Worm (Caenorhabditis elegans) whole organism, L4 larva: ENCODE results near the gene F35C11.7.

Experiments
- F26F4.8 ChIP-seq: fragments of 200-800 bp; sonication (Bioruptor generic); conservative IDR thresholded peaks from 2 replicates; pipeline ENCODE4 v1.3.6; 2022; ENCODE audit warnings: missing genetic modification characterization, missing compliant biosample characterization
- F37D6.2 ChIP-seq: sonication (generic microtip); optimal IDR thresholded peaks from 2 replicates; lab custom pipeline; 2016; ENCODE audit warnings: mild to moderate bottlenecking, missing genetic modification characterization, missing compliant biosample characterization
- F49E8.2 ChIP-seq: sonication (generic microtip); optimal IDR thresholded peaks from 2 replicates; lab custom pipeline; 2016; ENCODE audit warnings: missing compliant biosample characterization, mild to moderate bottlenecking, missing genetic modification characterization, borderline replicate concordance
- T26A8.4 ChIP-seq: fragments of 200-800 bp; sonication (Bioruptor generic); IDR thresholded peaks from 2 replicates; pipeline ENCODE4 v1.3.6; 2022; ENCODE audit warnings: missing genetic modification characterization, missing compliant biosample characterization
- Y105C5A.15 ChIP-seq: fragments of 200-800 bp; sonication (Bioruptor generic); IDR thresholded peaks from 2 replicates; pipeline ENCODE4 v1.3.6; 2022; ENCODE audit warnings: missing genetic modification characterization, missing compliant biosample characterization
- Y48G9A.11 ChIP-seq: fragments of 200-800 bp; sonication (Bioruptor generic); IDR thresholded peaks from 2 replicates; pipeline ENCODE4 v1.3.6; 2022; ENCODE audit warnings: missing genetic modification reagents, missing genetic modification characterization, missing compliant biosample characterization
- Y5F2A.4 ChIP-seq: fragments of 200-800 bp; sonication (Bioruptor generic); optimal IDR thresholded peaks from 2 replicates; lab custom pipeline; 2018; ENCODE audit warnings: mild to moderate bottlenecking, missing genetic modification characterization, missing compliant biosample characterization
- ZK546.5 ChIP-seq, 2 experiments: sonication (generic microtip); optimal IDR thresholded peaks; 2 replicates each; lab custom pipeline; 2017; ENCODE audit warnings: missing biosample characterization in 2 of 2, missing genetic modification characterization in 2 of 2
- aha-1 ChIP-seq: fragments of 150-350 bp; peaks from one replicate; lab custom pipeline; 2014; ENCODE audit warnings: missing biosample characterization, missing genetic modification characterization
- ceh-28 ChIP-seq: fragments of 150-350 bp; optimal IDR thresholded peaks from 2 replicates; lab custom pipeline; 2014; ENCODE audit warnings: missing biosample characterization, missing genetic modification reagents, missing genetic modification characterization
- ceh-82 ChIP-seq: sonication (generic microtip); optimal IDR thresholded peaks from 2 replicates; lab custom pipeline; 2017; ENCODE audit warnings: missing biosample characterization, missing genetic modification characterization
- cey-2 ChIP-seq: sonication (generic microtip); optimal IDR thresholded peaks from 3 replicates; lab custom pipeline; 2017; ENCODE audit warnings: missing genetic modification characterization, mild to moderate bottlenecking, missing compliant biosample characterization, antibody characterized with exemption, borderline replicate concordance; ENCODE audit not compliant: insufficient read depth
- ctbp-1 ChIP-seq: fragments of 200-800 bp; sonication (Bioruptor generic); IDR thresholded peaks from 2 replicates; pipeline ENCODE4 v1.3.6; 2022; ENCODE audit warnings: missing genetic modification reagents, missing genetic modification characterization, missing compliant biosample characterization
- daf-16 ChIP-seq, 3 experiments: sonication (generic microtip); optimal IDR thresholded peaks; 2 replicates each; lab custom pipeline; 2016 to 2017; ENCODE audit warnings: missing genetic modification characterization in 3 of 3, missing genetic modification reagents in 3 of 3, mild to moderate bottlenecking in 2 of 3, missing compliant biosample characterization in 2 of 3, missing biosample characterization in 1 of 3, moderate library complexity in 1 of 3
- daf-19 ChIP-seq: fragments of 200-800 bp; sonication (Bioruptor generic); conservative IDR thresholded peaks from 2 replicates; pipeline ENCODE4 v1.3.6; 2022; ENCODE audit warnings: missing genetic modification characterization, missing compliant biosample characterization
- dmd-6 ChIP-seq: fragments of 200-800 bp; sonication (Bioruptor generic); IDR thresholded peaks from 2 replicates; pipeline ENCODE4 v1.3.6; 2022; ENCODE audit warnings: missing genetic modification reagents, missing genetic modification characterization, missing compliant biosample characterization
- dmd-9 ChIP-seq: fragments of 200-800 bp; sonication (Bioruptor generic); IDR thresholded peaks from 2 replicates; pipeline ENCODE4 v1.3.6; 2022; ENCODE audit warnings: missing genetic modification reagents, missing genetic modification characterization, missing compliant biosample characterization
- dpl-1 ChIP-seq: fragments of 150-350 bp; optimal IDR thresholded peaks from 2 replicates; lab custom pipeline; 2014; ENCODE audit warnings: missing biosample characterization, missing genetic modification reagents, missing genetic modification characterization
- duxl-1 ChIP-seq: sonication (generic microtip); optimal IDR thresholded peaks from 2 replicates; lab custom pipeline; 2016; ENCODE audit warnings: mild to moderate bottlenecking, missing genetic modification characterization, moderate library complexity, missing compliant biosample characterization; ENCODE audit not compliant: poor library complexity
- dve-1 ChIP-seq: sonication (generic microtip); optimal IDR thresholded peaks from 2 replicates; lab custom pipeline; 2017; ENCODE audit warnings: antibody characterized with exemption, mild to moderate bottlenecking, missing genetic modification characterization, missing compliant biosample characterization; ENCODE audit not compliant: insufficient read depth
- egl-43 ChIP-seq: fragments of 200-800 bp; sonication (Bioruptor generic); IDR thresholded peaks from 2 replicates; pipeline ENCODE4 v1.3.6; 2022; ENCODE audit warnings: missing genetic modification reagents, missing genetic modification characterization, missing compliant biosample characterization
- hlh-11 ChIP-seq: fragments of 200-800 bp; sonication (Bioruptor generic); optimal IDR thresholded peaks from 2 replicates; lab custom pipeline; 2018; ENCODE audit warnings: mild to moderate bottlenecking, missing genetic modification characterization, missing compliant biosample characterization
- hlh-30 ChIP-seq: sonication (generic microtip); optimal IDR thresholded peaks from 2 replicates; lab custom pipeline; 2017; ENCODE audit warnings: antibody characterized with exemption, mild to moderate bottlenecking, missing genetic modification characterization, missing compliant biosample characterization; ENCODE audit not compliant: insufficient read depth
- lim-7 ChIP-seq: fragments of 200-800 bp; sonication (Bioruptor generic); IDR thresholded peaks from 2 replicates; pipeline ENCODE4 v1.3.6; 2022; ENCODE audit warnings: missing genetic modification characterization, missing compliant biosample characterization
- lin-1 ChIP-seq: fragments of 200-800 bp; sonication (Bioruptor generic); IDR thresholded peaks from 2 replicates; pipeline ENCODE4 v1.3.6; 2022; ENCODE audit warnings: missing genetic modification reagents, missing genetic modification characterization, missing compliant biosample characterization
- lin-39 ChIP-seq: fragments of 150-350 bp; optimal IDR thresholded peaks from 2 replicates; lab custom pipeline; 2014; ENCODE audit warnings: missing biosample characterization, missing genetic modification reagents, missing genetic modification characterization
- lir-3 ChIP-seq: sonication (generic microtip); optimal IDR thresholded peaks from 2 replicates; lab custom pipeline; 2016; ENCODE audit warnings: mild to moderate bottlenecking, missing genetic modification characterization, missing compliant biosample characterization
- lsy-2 ChIP-seq, 2 experiments: fragments of 150-350 bp in 1 of 2; sonication (generic microtip) in 1 of 2; optimal IDR thresholded peaks; 2 replicates each; lab custom pipeline; 2014 to 2017; ENCODE audit warnings: missing biosample characterization in 2 of 2, missing genetic modification characterization in 2 of 2
- mdl-1 ChIP-seq, 2 experiments: fragments of 150-350 bp in 1 of 2; sonication (generic microtip) in 1 of 2; optimal IDR thresholded peaks; 2 replicates each; lab custom pipeline; 2014 to 2017; ENCODE audit warnings: missing biosample characterization in 2 of 2, missing genetic modification characterization in 2 of 2
- mep-1 ChIP-seq: fragments of 150-350 bp; sonication (generic microtip); optimal IDR thresholded peaks from 3 replicates; lab custom pipeline; 2014; ENCODE audit warnings: missing biosample characterization, missing genetic modification characterization
- mes-2 ChIP-seq: sonication (generic microtip); optimal IDR thresholded peaks from 2 replicates; lab custom pipeline; 2016; ENCODE audit warnings: missing genotype, mild to moderate bottlenecking, missing genetic modification characterization, missing compliant biosample characterization; ENCODE audit not compliant: poor library complexity, severe bottlenecking
- nhr-10 ChIP-seq: fragments of 150-350 bp; optimal IDR thresholded peaks from 2 replicates; lab custom pipeline; 2014; ENCODE audit warnings: missing biosample characterization, missing genetic modification characterization
- nhr-111 ChIP-seq: fragments of 200-800 bp; sonication (Bioruptor generic); optimal IDR thresholded peaks from 2 replicates; lab custom pipeline; 2018; ENCODE audit warnings: mild to moderate bottlenecking, missing genetic modification characterization, missing compliant biosample characterization
- nhr-28 ChIP-seq: fragments of 150-350 bp; optimal IDR thresholded peaks from 2 replicates; lab custom pipeline; 2014; ENCODE audit warnings: missing biosample characterization, missing genetic modification characterization
- nhr-76 ChIP-seq: fragments of 150-350 bp; optimal IDR thresholded peaks from 2 replicates; lab custom pipeline; 2014; ENCODE audit warnings: missing biosample characterization, missing genetic modification characterization
- nhr-77 ChIP-seq: fragments of 150-350 bp; optimal IDR thresholded peaks from 2 replicates; lab custom pipeline; 2014; ENCODE audit warnings: missing biosample characterization, missing genetic modification characterization
- pha-4 ChIP-seq, 2 experiments: fragments of 150-350 bp in 1 of 2; fragments of 200-800 bp in 1 of 2; sonication (Bioruptor generic) in 1 of 2; IDR thresholded peaks in 1 of 2; optimal IDR thresholded peaks in 1 of 2; 2 replicates each; pipeline versions ENCODE4 v1.3.6 to Lab custom; 2014 to 2022; ENCODE audit warnings: missing genetic modification characterization in 2 of 2, missing genetic modification reagents in 2 of 2, missing biosample characterization in 1 of 2, missing compliant biosample characterization in 1 of 2
- pqm-1 ChIP-seq: sonication (generic microtip); optimal IDR thresholded peaks from 2 replicates; lab custom pipeline; 2017; ENCODE audit warnings: missing biosample characterization, missing genetic modification characterization
- sdz-12 ChIP-seq: fragments of 200-800 bp; sonication (Bioruptor generic); optimal IDR thresholded peaks from 2 replicates; lab custom pipeline; 2018; ENCODE audit warnings: mild to moderate bottlenecking, missing genetic modification characterization, missing compliant biosample characterization
- skn-1 ChIP-seq: fragments of 150-350 bp; optimal IDR thresholded peaks from 2 replicates; lab custom pipeline; 2014; ENCODE audit warnings: missing biosample characterization, missing genetic modification characterization
- tag-97 ChIP-seq: fragments of 200-800 bp; sonication (Bioruptor generic); IDR thresholded peaks from 2 replicates; pipeline ENCODE4 v1.3.6; 2022; ENCODE audit warnings: missing genetic modification characterization, missing compliant biosample characterization
- unc-130 ChIP-seq: sonication (generic microtip); optimal IDR thresholded peaks from 2 replicates; lab custom pipeline; 2016; ENCODE audit warnings: missing genetic modification reagents, missing genetic modification characterization, missing compliant biosample characterization
- unc-62 ChIP-seq, 3 experiments: fragments of 150-350 bp in 1 of 3; sonication (generic microtip); optimal IDR thresholded peaks in 2 of 3; peaks in 1 of 3; 1 replicate in 1 of 3; 2 replicates in 2 of 3; lab custom pipeline; 2014 to 2017; ENCODE audit warnings: missing biosample characterization in 3 of 3, missing genetic modification characterization in 3 of 3, missing genetic modification reagents in 3 of 3, missing genotype in 1 of 3
- zfp-2 ChIP-seq: sonication (generic microtip); optimal IDR thresholded peaks from 2 replicates; lab custom pipeline; 2016; ENCODE audit warnings: mild to moderate bottlenecking, missing genetic modification characterization, missing compliant biosample characterization
- ztf-7 ChIP-seq: fragments of 150-350 bp; optimal IDR thresholded peaks from 2 replicates; lab custom pipeline; 2014; ENCODE audit warnings: missing biosample characterization, missing genetic modification characterization

F35C11.7 gene

DNA sequence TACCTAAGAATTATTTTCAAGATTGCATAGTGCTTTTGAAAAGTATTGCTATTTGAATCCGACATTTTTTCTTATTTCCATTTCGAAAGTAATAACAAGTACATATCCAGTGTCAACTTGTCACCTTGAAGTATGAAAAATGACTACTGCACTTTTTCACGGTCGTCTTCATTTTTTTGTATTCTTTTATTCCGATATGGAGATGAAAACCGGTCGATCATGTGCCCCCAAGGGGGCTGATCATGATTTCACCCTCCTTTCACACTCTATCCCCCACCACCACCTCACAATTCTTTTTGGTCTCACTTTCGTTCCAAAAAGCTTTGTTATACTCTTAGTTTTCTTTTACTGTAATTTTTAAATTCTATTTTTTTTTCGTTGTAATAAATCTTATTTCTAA is 30.2 kb upstream of the F35C11.7 start:
- TF ChIP-seq lin-39 (no peak), ZK546.5 (tag; optimal IDR thresholded peaks at IDR 0.05; lab: Kevin White, UChicago) (no peak), tag-97 (no peak), ceh-28 (tag; lab: Kevin White, UChicago) (no peak), dmd-9 (GFP tag; lab: Robert Waterston, UW) (no peak), zfp-2 (tag; lab: Kevin White, UChicago) (no peak), mep-1 (peak; percentile 14), mdl-1 (tag; optimal IDR thresholded peaks at IDR 0.05; lab: Kevin White, UChicago) (no peak), duxl-1 (no peak), F37D6.2 (no peak), Y48G9A.11 (GFP tag; lab: Robert Waterston, UW) (no peak), ceh-82 (tag; lab: Kevin White, UChicago) (no peak), mes-2 (no peak), unc-62 (GFP tag; optimal IDR thresholded peaks at IDR 0.05 in 1 of 2; lab: Kevin White, UChicago) (peak in 1 of 2 experiments; percentile 23), unc-62 (tag; optimal IDR thresholded peaks at IDR 0.05; lab: Kevin White, UChicago) (no peak), skn-1 (no peak), hlh-30 (tag; lab: Kevin White, UChicago) (peak; percentile 60), ctbp-1 (GFP tag; lab: Robert Waterston, UW) (no peak), Y105C5A.15 (GFP tag; lab: Robert Waterston, UW) (no peak), nhr-111 (GFP tag; lab: Kevin White, UChicago) (no peak), aha-1 (tag; lab: Kevin White, UChicago) (peak; percentile 56), F49E8.2 (tag; lab: Kevin White, UChicago) (no peak)

DNA sequence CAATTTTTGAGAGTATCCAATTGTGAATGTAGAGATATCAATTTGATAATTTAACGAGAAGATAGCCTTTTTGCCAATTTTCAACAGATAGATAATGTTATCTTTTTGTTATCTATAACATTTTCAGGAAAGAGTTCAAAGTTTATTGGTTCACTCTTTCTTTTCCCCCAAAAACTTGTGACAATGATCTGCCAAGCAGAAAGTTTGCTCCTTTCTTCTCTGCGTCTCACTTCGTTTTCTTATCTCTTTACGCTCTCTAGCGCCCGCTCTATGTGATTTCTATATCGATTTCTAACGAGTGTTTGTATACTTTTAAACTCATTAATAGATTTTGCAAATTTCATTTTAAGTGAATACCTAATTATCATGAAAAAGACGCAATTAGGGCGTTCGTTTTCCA is 29.6 kb upstream of the F35C11.7 start:
- TF ChIP-seq hlh-11 (tag; lab: Kevin White, UChicago) (peak; percentile 51), lin-1 (GFP tag; lab: Robert Waterston, UW) (0 out of 2 replicates have a peak, but pooled peaks have one; percentile 13), mes-2 (no peak), dmd-6 (peak; percentile 64), unc-62 (GFP tag; optimal IDR thresholded peaks at IDR 0.05 in 1 of 2; lab: Kevin White, UChicago) (no peak), unc-62 (tag; optimal IDR thresholded peaks at IDR 0.05; lab: Kevin White, UChicago) (no peak), lir-3 (no peak), nhr-111 (GFP tag; lab: Kevin White, UChicago) (no peak), zfp-2 (tag; lab: Kevin White, UChicago) (no peak), cey-2 (tag; lab: Kevin White, UChicago) (no peak), mdl-1 (tag; optimal IDR thresholded peaks at IDR 0.05; lab: Kevin White, UChicago) (no peak), dve-1 (tag; lab: Kevin White, UChicago) (peak; percentile 81), lsy-2 (tag; optimal IDR thresholded peaks at IDR 0.05; lab: Kevin White, UChicago) (peak in 1 of 2 experiments; percentile 23), Y5F2A.4 (GFP tag; lab: Kevin White, UChicago) (no peak), mep-1 (peak; percentile 23), pqm-1 (tag; lab: Kevin White, UChicago) (peak; percentile 48), dpl-1 (GFP tag; lab: Kevin White, UChicago) (no peak), daf-16 (GFP tag; optimal IDR thresholded peaks at IDR 0.05; lab: Kevin White, UChicago) (no peak), daf-16 (tag; optimal IDR thresholded peaks at IDR 0.05; lab: Kevin White, UChicago) (peak; percentile 76), nhr-77 (no peak), daf-19 (GFP tag; lab: Robert Waterston, UW) (no peak), ceh-82 (tag; lab: Kevin White, UChicago) (no peak), hlh-30 (tag; lab: Kevin White, UChicago) (peak; percentile 50), nhr-76 (tag; lab: Kevin White, UChicago) (no peak), nhr-10 (tag; lab: Kevin White, UChicago) (no peak), ctbp-1 (GFP tag; lab: Robert Waterston, UW) (no peak), unc-130 (GFP tag; lab: Kevin White, UChicago) (no peak), Y105C5A.15 (GFP tag; lab: Robert Waterston, UW) (no peak), egl-43 (GFP tag; lab: Robert Waterston, UW) (no peak), T26A8.4 (no peak), ztf-7 (tag; lab: Kevin White, UChicago) (no peak), lim-7 (GFP tag; lab: Robert Waterston, UW) (no peak), nhr-28 (peak; percentile 52), pha-4 (GFP tag; IDR thresholded peaks at IDR 0.05; lab: Robert Waterston, UW) (peak; percentile 29; the same call in 1 of the 2 replicates), pha-4 (tag; optimal IDR thresholded peaks at IDR 0.05; lab: Kevin White, UChicago) (peak; percentile 37), sdz-12 (GFP tag; lab: Kevin White, UChicago) (no peak), F26F4.8 (GFP tag; lab: Robert Waterston, UW) (no peak)
